Worm (Caenorhabditis elegans): ENCODE results near the gene C29F3.3.

C29F3.3 gene

ce11 chrV:15339363-15339762, 7.8 kb downstream of the C29F3.3 start, which contains the start of gene clec-228:
clec-228 (minus strand) TSS chrV:15339463.
- TF ChIP-seq ama-1 (optimal IDR thresholded peaks at IDR 0.05) (no peak), F13H6.1 (tag; optimal IDR thresholded peaks at IDR 0.05) (no peak), nhr-129 (tag; optimal IDR thresholded peaks at IDR 0.05) (no peak), sma-3 (GFP tag; optimal IDR thresholded peaks at IDR 0.05) (no peak), ceh-82 (tag; optimal IDR thresholded peaks at IDR 0.05) (no peak), nhr-21 (tag; optimal IDR thresholded peaks at IDR 0.05) (no peak), zag-1 (tag; optimal IDR thresholded peaks at IDR 0.05) (no peak), nhr-77 (tag; optimal IDR thresholded peaks at IDR 0.05) (no peak), snpc-4 (tag; optimal IDR thresholded peaks at IDR 0.05) (no peak), nhr-237 (tag; optimal IDR thresholded peaks at IDR 0.05) (no peak), lin-11 (tag; optimal IDR thresholded peaks at IDR 0.05) (no peak)

DNA sequence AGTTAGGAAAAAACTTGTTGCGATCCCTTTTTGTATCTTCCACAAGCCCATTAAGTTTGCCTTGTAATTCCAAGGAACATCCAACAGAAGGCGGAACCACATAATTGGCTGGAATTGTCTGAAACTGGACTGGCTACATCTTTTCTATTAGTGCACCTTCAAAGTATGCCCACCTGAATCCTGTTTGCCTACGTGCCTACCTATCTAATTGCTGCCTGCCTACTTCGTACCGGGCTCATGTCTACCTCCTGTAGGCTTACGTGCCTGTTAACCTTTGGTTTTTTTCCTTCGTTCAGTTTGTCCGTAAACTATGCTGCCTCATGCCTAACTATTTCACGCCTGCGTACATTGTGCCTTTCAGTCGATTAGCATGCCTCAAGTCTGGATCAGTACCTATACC, 9.8 kb downstream of the C29F3.3 start, which contains the start of gene wrt-7:
Gene wrt-7, minus strand, starts transcription at position 101 of the 400 bp plus-strand sequence.
- TF ChIP-seq gmeb-1 (tag; optimal IDR thresholded peaks at IDR 0.05) (no peak), dmd-4 (tag; optimal IDR thresholded peaks at IDR 0.05) (no peak), nhr-10 (tag; optimal IDR thresholded peaks at IDR 0.05) (no peak), lsy-2 (tag; optimal IDR thresholded peaks at IDR 0.05) (no peak), unc-62 (GFP tag; optimal IDR thresholded peaks at IDR 0.05) (no peak), R02D3.7 (tag; optimal IDR thresholded peaks at IDR 0.05) (no peak), skn-1 (tag; optimal IDR thresholded peaks at IDR 0.05) (no peak), egl-27 (tag; optimal IDR thresholded peaks at IDR 0.05) (no peak), mdl-1 (tag; optimal IDR thresholded peaks at IDR 0.05) (no peak), ztf-11 (tag; optimal IDR thresholded peaks at IDR 0.05) (no peak), alr-1 (tag; optimal IDR thresholded peaks at IDR 0.05) (no peak), fos-1 (tag; optimal IDR thresholded peaks at IDR 0.05) (no peak), C34F6.9 (tag; optimal IDR thresholded peaks at IDR 0.05) (no peak), sma-3 (GFP tag; optimal IDR thresholded peaks at IDR 0.05) (no peak), mab-5 (tag; optimal IDR thresholded peaks at IDR 0.05) (no peak), nhr-237 (tag; optimal IDR thresholded peaks at IDR 0.05) (no peak), lin-13 (GFP tag; optimal IDR thresholded peaks at IDR 0.05) (no peak), lin-39 (tag; optimal IDR thresholded peaks at IDR 0.05) (no peak)

DNA sequence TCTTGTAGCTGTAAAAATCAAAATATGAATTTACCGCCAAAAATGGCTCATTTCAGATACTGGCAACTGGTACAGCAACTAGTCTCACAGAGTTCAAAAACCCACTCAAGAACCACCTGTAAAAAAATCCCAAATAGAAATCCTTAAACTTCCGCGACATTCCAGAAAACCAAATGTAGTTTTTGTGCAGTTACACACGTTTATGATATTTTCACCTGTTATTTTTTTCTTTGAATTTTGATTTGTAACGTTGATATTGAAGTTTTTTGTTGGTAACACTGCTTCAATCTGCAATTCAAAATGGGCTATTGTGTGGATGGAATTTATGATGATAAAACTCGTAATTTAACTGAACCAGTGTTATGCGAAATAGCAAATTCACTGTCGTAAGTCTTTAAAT, 14.3 kb downstream of the C29F3.3 start, which contains the start of gene srw-113:
Gene srw-113, plus strand, starts transcription at position 301 of the 400 bp plus-strand sequence.
- TF ChIP-seq elt-3 (tag; optimal IDR thresholded peaks at IDR 0.05) (no peak), nhr-237 (tag; optimal IDR thresholded peaks at IDR 0.05) (no peak), unc-62 (GFP tag; optimal IDR thresholded peaks at IDR 0.05) (no peak), skn-1 (tag; optimal IDR thresholded peaks at IDR 0.05) (no peak), blmp-1 (tag; optimal IDR thresholded peaks at IDR 0.05; ENCODE audit: insufficient read depth) (no peak)

DNA sequence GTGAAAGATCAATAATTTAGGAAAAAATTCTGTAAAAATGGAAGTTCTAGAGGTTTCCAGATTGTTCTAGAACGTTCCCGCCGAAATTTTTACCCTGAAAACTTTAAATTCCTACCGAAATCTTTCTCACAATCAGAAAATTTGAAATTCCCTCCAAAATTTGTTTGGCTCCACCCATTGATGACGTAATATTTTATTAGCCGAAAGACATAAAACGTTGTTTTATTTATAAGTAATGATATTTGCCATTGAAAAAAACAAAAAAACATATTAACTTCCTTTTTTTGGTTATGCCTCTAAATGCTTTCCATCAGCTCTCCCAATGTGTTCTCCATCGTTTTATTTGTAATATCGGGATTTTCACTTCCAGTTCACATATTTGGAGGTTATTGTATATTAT, 16.9 kb downstream of the C29F3.3 start, which contains the start of gene srh-295:
Gene srh-295, plus strand, starts transcription at position 301 of the 400 bp plus-strand sequence.
- TF ChIP-seq mbf-1 (tag; optimal IDR thresholded peaks at IDR 0.05), result no peak
- TF ChIP-seq nhr-6 (tag; optimal IDR thresholded peaks at IDR 0.05), result no peak
- no peak for TF ChIP-seq egl-27 (tag; optimal IDR thresholded peaks at IDR 0.05)
- no peak for TF ChIP-seq mab-5 (tag; optimal IDR thresholded peaks at IDR 0.05)
- no peak for TF ChIP-seq nhr-12 (tag; optimal IDR thresholded peaks at IDR 0.05)
- TF ChIP-seq ceh-82 (tag; optimal IDR thresholded peaks at IDR 0.05), result no peak
- TF ChIP-seq ztf-1 (GFP tag; conservative IDR thresholded peaks at IDR 0.05), result no peak
- no peak for TF ChIP-seq elt-3 (tag; optimal IDR thresholded peaks at IDR 0.05)
- no peak for TF ChIP-seq lsy-2 (tag; optimal IDR thresholded peaks at IDR 0.05)
- no peak for TF ChIP-seq dmd-4 (tag; optimal IDR thresholded peaks at IDR 0.05)
- no peak for TF ChIP-seq ZK546.5 (tag; optimal IDR thresholded peaks at IDR 0.05)
- no peak for TF ChIP-seq skn-1 (tag; optimal IDR thresholded peaks at IDR 0.05)
- no peak for TF ChIP-seq nhr-25 (tag; optimal IDR thresholded peaks at IDR 0.05)
- TF ChIP-seq unc-62 (GFP tag; optimal IDR thresholded peaks at IDR 0.05), result no peak

DNA sequence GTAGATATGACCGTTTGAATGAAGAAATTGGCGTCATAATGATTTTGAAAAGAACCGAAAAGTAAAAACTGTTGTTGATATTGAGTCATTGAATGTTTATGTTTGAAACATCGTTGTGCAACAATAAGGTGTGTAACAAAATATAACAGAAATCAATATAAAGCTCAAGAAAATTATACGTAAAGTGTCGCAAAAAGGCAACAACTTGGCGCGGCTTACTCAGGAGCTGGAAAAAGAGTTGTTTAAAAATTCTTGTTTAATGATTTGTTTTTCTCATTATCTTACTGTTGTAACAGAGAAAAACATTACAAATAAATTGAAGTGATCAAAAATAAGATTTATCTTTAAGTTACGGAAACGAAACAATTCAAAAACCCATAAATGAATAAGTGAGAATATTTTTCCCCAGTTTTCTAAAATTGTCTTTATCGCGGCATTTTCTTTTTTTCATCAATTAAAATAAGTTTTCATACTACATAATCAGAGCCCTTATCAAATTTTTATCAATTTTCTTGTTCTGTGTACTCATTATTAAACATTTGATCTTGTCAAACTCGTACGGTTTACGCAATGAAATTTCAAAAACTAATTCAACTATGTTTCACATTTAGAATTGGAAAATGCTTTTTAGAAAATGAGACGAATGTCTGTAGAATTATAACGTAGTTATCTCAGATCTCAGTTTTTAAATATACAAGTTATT, 19.3 kb downstream of the C29F3.3 start, which contains the start of gene ZK1037.6:
Gene ZK1037.6, minus strand, starts transcription at position 51 of the 703 bp plus-strand sequence.
- TF ChIP-seq skn-1 (tag; optimal IDR thresholded peaks at IDR 0.05), result no peak
- no peak for TF ChIP-seq F13H6.1 (tag; optimal IDR thresholded peaks at IDR 0.05)
- peak; percentile 72 for TF ChIP-seq fos-1 (tag; optimal IDR thresholded peaks at IDR 0.05)

All from whole organism, L2 larva.